Worm (Caenorhabditis elegans) whole organism, dauer: ENCODE data around the gene F07C3.9.

Source experiments
- unc-62 ChIP-seq: sonication (generic microtip); optimal IDR thresholded peaks from 2 replicates; lab custom pipeline; 2017; ENCODE audit warnings: missing biosample characterization, missing genetic modification reagents, missing genetic modification characterization

The F07C3.9 gene

DNA sequence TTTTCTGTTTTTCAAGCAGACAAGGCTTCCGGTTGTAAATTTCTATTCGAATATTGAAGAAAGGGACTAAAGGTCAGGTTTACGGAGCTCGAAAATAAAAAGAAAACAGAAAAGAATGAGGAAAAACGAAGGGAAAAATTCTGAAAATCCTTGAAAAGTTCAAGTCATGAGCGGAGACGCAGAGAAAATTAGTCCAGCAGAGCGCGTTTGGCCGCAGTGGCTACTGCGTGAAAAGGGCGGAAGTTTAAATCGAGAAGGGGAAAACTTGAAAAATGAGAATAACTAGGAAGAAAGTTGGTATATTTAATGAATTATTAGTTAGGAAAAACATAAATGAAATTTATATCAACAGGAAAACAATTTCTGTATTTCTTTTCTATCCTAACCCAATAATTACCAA lies 34.0 kb downstream of the F07C3.9 start:
- TF ChIP-seq unc-62 (GFP tag; lab: Kevin White, UChicago) = no peak

DNA sequence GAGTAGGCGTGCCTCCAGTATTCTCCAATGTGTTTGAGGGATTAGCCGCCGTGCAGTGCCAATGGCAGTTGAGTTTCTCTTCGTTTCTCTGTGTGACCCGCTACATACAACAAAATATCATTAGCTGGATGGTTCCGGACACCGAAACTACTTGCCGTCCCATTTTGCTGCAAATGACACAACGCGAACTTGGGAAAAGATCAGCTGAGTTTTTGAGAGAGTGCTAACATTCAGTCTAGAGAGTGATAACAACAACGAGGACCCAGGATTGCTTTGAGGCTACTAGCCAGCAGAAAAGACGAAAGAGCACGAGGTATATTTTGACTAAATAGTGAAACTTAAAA lies 35.1 kb downstream of the F07C3.9 start:
- TF ChIP-seq unc-62 (GFP tag; lab: Kevin White, UChicago) = no peak

DNA sequence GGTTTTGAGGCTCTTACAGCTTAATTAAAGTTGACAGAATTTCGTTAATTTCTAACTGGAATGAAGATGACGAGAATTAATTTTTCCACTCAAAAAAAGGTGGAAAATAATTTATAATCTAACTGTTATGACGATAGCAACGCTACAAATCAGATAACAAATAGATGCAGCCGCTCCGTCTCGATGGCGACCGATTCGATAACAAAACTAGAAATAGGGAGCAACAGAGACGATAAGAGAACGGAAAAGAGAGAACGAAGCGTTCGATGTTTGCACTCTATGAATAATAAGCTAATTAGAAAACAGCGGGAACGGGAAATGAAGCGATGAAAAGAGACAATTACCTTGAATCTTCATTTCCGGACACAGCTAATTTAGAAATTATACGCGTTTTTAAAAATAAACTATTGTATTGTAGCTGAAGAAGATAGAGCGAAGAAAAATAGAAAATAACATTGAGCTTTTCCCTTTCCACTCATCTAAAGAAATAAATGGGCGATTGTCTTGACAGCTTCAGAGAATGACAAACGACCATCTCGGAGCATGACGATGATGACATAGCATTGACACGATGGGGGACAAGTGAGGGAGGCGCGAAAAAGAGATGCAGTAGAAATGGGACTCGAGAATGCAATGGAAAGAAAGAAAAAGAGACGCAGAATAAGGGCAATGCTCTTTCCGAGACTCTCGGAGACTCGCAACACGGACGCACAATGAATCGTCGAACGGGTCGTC lies 35.6 kb downstream of the F07C3.9 start:
- no peak for TF ChIP-seq unc-62 (GFP tag; lab: Kevin White, UChicago)

DNA sequence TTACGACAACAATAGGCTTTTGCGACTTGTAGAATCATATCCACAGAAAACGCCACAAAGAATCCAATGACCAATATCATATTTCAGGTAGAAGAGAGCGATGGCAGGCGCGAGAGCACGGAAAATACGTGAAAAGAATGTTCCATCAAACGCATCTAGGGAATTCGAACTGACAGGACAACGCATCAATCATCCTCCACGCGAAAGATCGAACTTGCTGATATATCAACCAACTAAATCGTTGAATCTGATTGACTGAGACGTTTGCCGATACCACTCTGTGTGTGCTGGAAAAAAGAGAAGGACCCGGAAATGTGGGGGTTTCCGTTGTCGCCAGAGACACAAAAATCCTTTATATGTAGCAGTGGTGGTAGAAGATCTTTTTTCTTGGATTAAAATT lies 36.2 kb downstream of the F07C3.9 start:
- TF ChIP-seq unc-62 (GFP tag; lab: Kevin White, UChicago) = no peak

- no peak for TF ChIP-seq unc-62 (GFP tag; lab: Kevin White, UChicago)
Observed at ce11 chrV:9217158-9217557, 37.3 kb downstream of the F07C3.9 start, which contains the start of gene pacs-1. Gene pacs-1 (minus strand): TSS chrV:9217258.

ce11 chrV:9213554-9213953 lies 40.9 kb downstream of the F07C3.9 start, which contains the start of gene mdt-27:
Gene mdt-27 (minus strand): TSS chrV:9213654.
- no peak for TF ChIP-seq unc-62 (GFP tag; lab: Kevin White, UChicago)

DNA sequence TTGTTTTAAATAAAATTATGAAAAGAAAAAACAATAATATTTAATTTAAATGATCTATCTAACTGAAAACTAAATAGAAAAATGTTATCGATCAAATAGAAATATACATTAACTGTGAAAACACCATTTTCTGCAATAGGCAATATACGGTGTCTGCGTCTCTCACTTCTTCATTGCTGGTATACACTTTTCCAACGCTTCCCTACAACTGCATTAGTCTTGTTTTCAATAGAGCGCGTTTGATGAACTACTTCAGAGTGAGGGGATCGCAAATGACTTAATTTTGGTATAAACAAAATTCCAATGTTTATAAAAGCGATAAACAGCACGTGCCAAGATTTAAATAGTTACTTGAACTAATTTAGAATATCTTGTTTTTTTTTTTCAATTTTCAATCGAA lies 41.9 kb downstream of the F07C3.9 start:
- TF ChIP-seq unc-62 (GFP tag; lab: Kevin White, UChicago) = no peak

- TF ChIP-seq unc-62 (GFP tag; lab: Kevin White, UChicago) = no peak
Observed at ce11 chrV:9208878-9209277, 45.6 kb downstream of the F07C3.9 start.

DNA sequence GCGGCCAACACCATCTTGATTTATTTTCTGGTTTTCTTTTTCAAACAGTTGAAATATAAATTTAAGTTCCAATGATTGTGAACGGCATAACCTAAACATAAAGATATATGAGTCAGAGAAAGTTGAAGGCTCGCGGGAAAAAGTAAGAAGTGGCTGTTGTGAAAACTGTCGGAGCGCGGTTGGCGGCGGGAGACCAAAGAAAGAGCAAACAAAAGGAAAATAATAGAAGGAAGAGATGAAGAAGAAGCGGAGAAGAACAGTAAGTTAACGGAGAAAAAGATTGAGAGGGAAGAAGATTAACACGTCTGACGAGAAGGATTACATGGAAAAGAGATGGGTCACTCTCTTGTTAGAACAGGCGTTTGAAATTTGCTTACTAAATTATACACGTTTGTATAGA lies 47.1 kb downstream of the F07C3.9 start, which contains the start of gene inx-10:
TSS of gene inx-10 (minus strand) at position 101 of the 400 bp plus-strand sequence.
- no peak for TF ChIP-seq unc-62 (GFP tag; lab: Kevin White, UChicago)
